Worm (Caenorhabditis elegans): Measurements from ENCODE around the gene T23G5.3.

The T23G5.3 gene

ce11 chrIII:9242675-9243074, 11.6 kb upstream of the T23G5.3 start, which contains the start of gene dat-1:
TSS of gene dat-1 (plus strand) at chrIII:9242975.
- no peak for TF ChIP-seq pha-2 (tag; optimal IDR thresholded peaks at IDR 0.05)
- TF ChIP-seq lin-11 (tag; optimal IDR thresholded peaks at IDR 0.05): no peak
- no peak for TF ChIP-seq madf-2 (tag; optimal IDR thresholded peaks at IDR 0.05)
- TF ChIP-seq ceh-22 (tag; optimal IDR thresholded peaks at IDR 0.05): no peak
- TF ChIP-seq fkh-6 (tag; optimal IDR thresholded peaks at IDR 0.05): no peak
- no peak for TF ChIP-seq tbx-2 (tag; optimal IDR thresholded peaks at IDR 0.05)
- TF ChIP-seq ceh-9 (tag; optimal IDR thresholded peaks at IDR 0.05): no peak
- TF ChIP-seq nfya-1 (tag; optimal IDR thresholded peaks at IDR 0.05): no peak
- TF ChIP-seq Y22D7AL.16 (tag; optimal IDR thresholded peaks at IDR 0.05): no peak
- no peak for TF ChIP-seq gmeb-2 (tag; optimal IDR thresholded peaks at IDR 0.05)
- no peak for TF ChIP-seq C38D4.7 (GFP tag; optimal IDR thresholded peaks at IDR 0.05)
- no peak for TF ChIP-seq nhr-11 (tag; optimal IDR thresholded peaks at IDR 0.05)
- TF ChIP-seq hlh-30 (tag; optimal IDR thresholded peaks at IDR 0.05; ENCODE audit: insufficient read depth): no peak

- TF ChIP-seq sdc-2 (tag; optimal IDR thresholded peaks at IDR 0.05) (no peak), ceh-30 (tag; optimal IDR thresholded peaks at IDR 0.05) (no peak), ceh-24 (tag; optimal IDR thresholded peaks at IDR 0.05) (no peak), ceh-6 (GFP tag; optimal IDR thresholded peaks at IDR 0.05) (no peak), nfya-1 (tag; optimal IDR thresholded peaks at IDR 0.05) (peak; percentile 46), elt-4 (tag; optimal IDR thresholded peaks at IDR 0.05) (no peak), hlh-13 (GFP tag; optimal IDR thresholded peaks at IDR 0.05) (no peak), ceh-34 (tag; optimal IDR thresholded peaks at IDR 0.05) (peak; percentile 2), rnt-1 (tag; optimal IDR thresholded peaks at IDR 0.05) (peak; percentile 72), unc-42 (tag; optimal IDR thresholded peaks at IDR 0.05) (peak; percentile 16), elt-2 (tag; optimal IDR thresholded peaks at IDR 0.05) (peak; percentile 49), ceh-18 (tag; optimal IDR thresholded peaks at IDR 0.05) (peak; percentile 46), odd-2 (tag; optimal IDR thresholded peaks at IDR 0.05) (no peak), tbx-2 (tag; optimal IDR thresholded peaks at IDR 0.05) (peak; percentile 56)
Measured at ce11 chrIII:9239983-9240382, 8.9 kb upstream of the T23G5.3 start, which contains the start of gene saeg-2. TSS of gene saeg-2 (plus strand) at chrIII:9240363.

ce11 chrIII:9237626-9238025, 6.6 kb upstream of the T23G5.3 start:
- TF ChIP-seq unc-86 (tag; optimal IDR thresholded peaks at IDR 0.05) (no peak), syd-9 (tag; optimal IDR thresholded peaks at IDR 0.05) (no peak), unc-55 (GFP tag; optimal IDR thresholded peaks at IDR 0.05) (no peak), pha-2 (tag; optimal IDR thresholded peaks at IDR 0.05) (no peak), unc-3 (GFP tag; conservative IDR thresholded peaks at IDR 0.05) (no peak), unc-3 (tag; optimal IDR thresholded peaks at IDR 0.05) (no peak), nhr-232 (tag; optimal IDR thresholded peaks at IDR 0.05) (no peak), npax-4 (tag; optimal IDR thresholded peaks at IDR 0.05) (no peak), mec-3 (tag; optimal IDR thresholded peaks at IDR 0.05; ENCODE audit: borderline replicate concordance) (no peak)

- TF ChIP-seq ceh-22 (tag; optimal IDR thresholded peaks at IDR 0.05) (no peak), odd-2 (tag; optimal IDR thresholded peaks at IDR 0.05) (no peak), dmd-4 (tag; optimal IDR thresholded peaks at IDR 0.05; ENCODE audit: borderline replicate concordance) (no peak), tbx-7 (tag; optimal IDR thresholded peaks at IDR 0.05) (no peak), lin-11 (tag; optimal IDR thresholded peaks at IDR 0.05) (no peak), pha-2 (tag; optimal IDR thresholded peaks at IDR 0.05) (no peak), ceh-14 (tag; optimal IDR thresholded peaks at IDR 0.05) (no peak), ceh-34 (tag; optimal IDR thresholded peaks at IDR 0.05) (no peak), ceh-48 (tag; optimal IDR thresholded peaks at IDR 0.05) (no peak), hlh-6 (tag; optimal IDR thresholded peaks at IDR 0.05) (no peak), F13H6.1 (tag; optimal IDR thresholded peaks at IDR 0.05) (no peak), ceh-24 (tag; optimal IDR thresholded peaks at IDR 0.05) (no peak), sox-2 (GFP tag; IDR thresholded peaks at IDR 0.05) (no peak), ets-4 (tag; optimal IDR thresholded peaks at IDR 0.05) (no peak), K09A11.1 (tag; optimal IDR thresholded peaks at IDR 0.05; ENCODE audit: insufficient read depth) (no peak), ceh-18 (tag; optimal IDR thresholded peaks at IDR 0.05) (no peak), unc-55 (GFP tag; optimal IDR thresholded peaks at IDR 0.05) (no peak), tbx-2 (tag; optimal IDR thresholded peaks at IDR 0.05) (no peak), ztf-16 (tag; optimal IDR thresholded peaks at IDR 0.05) (no peak), nhr-11 (tag; optimal IDR thresholded peaks at IDR 0.05) (no peak)
Measured at ce11 chrIII:9236228-9236627, 5.2 kb upstream of the T23G5.3 start, which contains the start of gene T23G5.2. TSS of gene T23G5.2 (minus strand) at chrIII:9236328.
